Worm (Caenorhabditis elegans): Measurements from ENCODE around the gene T02H6.9.

- TF ChIP-seq unc-39 (tag; optimal IDR thresholded peaks at IDR 0.05) (no peak), elt-3 (tag; optimal IDR thresholded peaks at IDR 0.05) (no peak), nhr-237 (tag; optimal IDR thresholded peaks at IDR 0.05) (no peak), lsy-2 (tag; optimal IDR thresholded peaks at IDR 0.05) (no peak), nhr-11 (tag; optimal IDR thresholded peaks at IDR 0.05) (no peak), mdl-1 (tag; optimal IDR thresholded peaks at IDR 0.05) (no peak), sma-3 (GFP tag; optimal IDR thresholded peaks at IDR 0.05) (no peak), aly-2 (tag; optimal IDR thresholded peaks at IDR 0.05) (no peak), fos-1 (tag; optimal IDR thresholded peaks at IDR 0.05) (no peak)
Observed at ce11 chrII:684811-685210, 6.1 kb downstream of the T02H6.9 start, which contains the start of gene T02H6.5.
